Fruit fly (Drosophila melanogaster): ENCODE results near the gene Hers.

Gene Hers

DNA sequence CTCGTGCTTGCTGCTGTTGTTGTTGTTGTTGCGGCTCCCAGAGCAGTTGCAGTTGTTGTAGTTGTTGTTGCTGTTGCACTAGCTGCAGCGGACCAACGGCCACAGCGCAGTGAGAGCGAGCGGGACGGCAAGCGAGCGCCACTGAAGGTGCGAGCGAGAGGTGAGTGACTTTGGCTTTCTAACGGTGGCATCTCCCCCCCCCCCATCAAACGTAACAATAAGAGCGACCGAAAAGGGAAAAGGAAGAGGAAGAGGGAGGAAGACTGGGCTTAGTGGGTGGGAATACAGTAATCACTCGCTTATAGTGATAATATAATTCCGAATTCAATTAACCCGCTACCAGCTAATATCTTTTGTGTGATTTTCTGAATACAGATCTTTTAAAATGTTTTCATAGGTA lies 1.1 kb downstream of the Hers start (continued):
- TF ChIP-seq ham (GFP tag; IDR thresholded peaks at IDR 0.05) (no peak), CG17385 (GFP tag; optimal IDR thresholded peaks at IDR 0.05) (peak; percentile 59), CG10321 (GFP tag; IDR thresholded peaks at IDR 0.05) (peak; percentile 83), Blimp-1 (GFP tag; optimal IDR thresholded peaks at IDR 0.05) (peak; percentile 35), CG6791 (GFP tag; IDR thresholded peaks at IDR 0.05; ENCODE audit: partially characterized antibody) (no peak), da (GFP tag; optimal IDR thresholded peaks at IDR 0.05) (peak; percentile 1), sens (GFP tag) (peak; percentile 52), kay (GFP tag; optimal IDR thresholded peaks at IDR 0.05) (no peak), bcd (GFP tag; optimal IDR thresholded peaks at IDR 0.05) (no peak), cato (GFP tag; optimal IDR thresholded peaks at IDR 0.05; ENCODE audit: borderline replicate concordance) (no peak), bsh (GFP tag; optimal IDR thresholded peaks at IDR 0.05) (peak in 1 of 2 experiments; percentile 23), gce (GFP tag; IDR thresholded peaks at IDR 0.05) (no peak), Spps (tag; optimal IDR thresholded peaks at IDR 0.05) (no peak), Hr78 (GFP tag; optimal IDR thresholded peaks at IDR 0.05) (peak in 1 of 2 experiments; percentile 37), CG17361 (GFP tag; IDR thresholded peaks at IDR 0.05) (0 out of 3 replicates have a peak, but pooled peaks have one; percentile 29), emc (GFP tag; optimal IDR thresholded peaks at IDR 0.05) (no peak), Nf-YC (tag; optimal IDR thresholded peaks at IDR 0.05) (peak; percentile 43), chif (GFP tag; optimal IDR thresholded peaks at IDR 0.05) (no peak)

DNA sequence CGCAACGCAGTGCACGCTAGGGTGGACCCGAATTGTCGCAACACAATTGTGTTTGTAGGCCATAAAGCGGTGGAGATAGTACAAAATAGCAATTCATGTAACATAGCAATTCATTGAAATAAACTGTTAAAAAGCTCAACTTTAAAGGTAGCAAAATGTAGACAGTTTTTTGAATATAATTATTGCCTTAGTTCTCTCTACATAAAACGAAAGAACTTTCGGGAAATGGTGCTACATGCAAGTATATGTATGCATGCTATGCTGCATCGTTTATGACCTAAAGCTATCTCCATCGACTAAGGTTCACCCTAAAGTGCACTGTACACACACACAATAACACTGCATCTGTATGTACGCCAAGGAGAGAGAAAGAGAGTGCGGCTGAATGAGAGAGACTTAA lies 9.1 kb downstream of the Hers start:
- TF ChIP-seq Fer3 (tag; optimal IDR thresholded peaks at IDR 0.05) (no peak), twi (tag; optimal IDR thresholded peaks at IDR 0.05) (no peak), PHDP (tag; optimal IDR thresholded peaks at IDR 0.05) (peak; percentile 56), mam (GFP tag; optimal IDR thresholded peaks at IDR 0.05) (no peak), CoRest (tag; optimal IDR thresholded peaks at IDR 0.05) (peak; percentile 17), Drgx (GFP tag; IDR thresholded peaks at IDR 0.05) (peak; percentile 93), Trl (optimal IDR thresholded peaks at IDR 0.05) (no peak), Trl (GFP tag; optimal IDR thresholded peaks at IDR 0.05) (no peak), CG5245 (GFP tag; optimal IDR thresholded peaks at IDR 0.05) (no peak), pnt (GFP tag; optimal IDR thresholded peaks at IDR 0.05) (peak; percentile 26), sens (GFP tag) (peak; percentile 84), CG10209 (GFP tag; optimal IDR thresholded peaks at IDR 0.05) (peak; percentile 11), tio (GFP tag; optimal IDR thresholded peaks at IDR 0.05) (peak; percentile 20), CG12659 (GFP tag; optimal IDR thresholded peaks at IDR 0.05) (peak; percentile 30), CG11560 (tag; IDR thresholded peaks at IDR 0.05) (no peak), danr (GFP tag; IDR thresholded peaks at IDR 0.05) (no peak), Nf-YB (GFP tag; optimal IDR thresholded peaks at IDR 0.05) (peak; percentile 27), CG8924 (tag; optimal IDR thresholded peaks at IDR 0.05) (peak; percentile 43), slbo (GFP tag; IDR thresholded peaks at IDR 0.05) (no peak), CG7556 (GFP tag; optimal IDR thresholded peaks at IDR 0.05) (peak; percentile 44), CG12391 (tag; optimal IDR thresholded peaks at IDR 0.05) (peak; percentile 38), CG7745 (tag; optimal IDR thresholded peaks at IDR 0.05) (no peak), ERR (GFP tag; optimal IDR thresholded peaks at IDR 0.05) (no peak), CG13424 (tag; optimal IDR thresholded peaks at IDR 0.05) (peak; percentile 22), CG10462 (GFP tag; optimal IDR thresholded peaks at IDR 0.05) (peak; percentile 5), CG14050 (GFP tag; IDR thresholded peaks at IDR 0.05) (no peak), ATbp (GFP tag; optimal IDR thresholded peaks at IDR 0.05) (peak; percentile 60), HLH3B (GFP tag; IDR thresholded peaks at IDR 0.05) (0 out of 2 replicates have a peak, but pooled peaks have one; percentile 9), unpg (GFP tag; optimal IDR thresholded peaks at IDR 0.05) (peak; percentile 44), phol (tag; optimal IDR thresholded peaks at IDR 0.05) (peak; percentile 54), Xrp1 (GFP tag; IDR thresholded peaks at IDR 0.05) (peak; percentile 37; the same call in 1 of the 2 replicates), prd (optimal IDR thresholded peaks at IDR 0.05) (no peak), prd (GFP tag; IDR thresholded peaks at IDR 0.05) (no peak), CG43689 (GFP tag; IDR thresholded peaks at IDR 0.05) (no peak), Blimp-1 (GFP tag; optimal IDR thresholded peaks at IDR 0.05) (peak; percentile 56)
